Worm (Caenorhabditis elegans): ENCODE data around the gene T19H5.4.

T19H5.4 gene

DNA sequence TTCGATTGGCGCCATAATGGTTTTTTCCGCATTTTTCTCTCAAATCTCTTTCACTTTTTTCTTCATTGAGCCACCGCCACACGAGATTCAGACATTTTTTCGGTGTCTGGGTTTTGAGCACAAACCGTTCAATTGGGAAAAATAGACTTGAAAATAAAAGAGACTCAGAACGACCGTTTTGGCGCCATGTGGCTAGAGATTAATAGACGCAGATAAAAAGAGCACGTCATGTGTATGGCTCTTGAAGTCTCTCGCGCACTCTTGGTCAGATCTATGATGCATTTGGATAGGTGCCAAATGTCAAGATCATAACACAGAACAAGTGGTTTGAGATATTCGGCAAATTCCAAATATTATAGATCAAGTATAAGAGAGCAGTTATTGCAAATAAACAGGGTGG is 5.8 kb downstream of the T19H5.4 start:
- TF ChIP-seq F22D6.2 (tag; optimal IDR thresholded peaks at IDR 0.05) = no peak
- no peak for TF ChIP-seq madf-10 (tag; optimal IDR thresholded peaks at IDR 0.05)
- no peak for TF ChIP-seq ceh-40 (GFP tag; IDR thresholded peaks at IDR 0.05)
- no peak for TF ChIP-seq ceh-100 (GFP tag; IDR thresholded peaks at IDR 0.05)
- no peak for TF ChIP-seq repo-1 (tag; optimal IDR thresholded peaks at IDR 0.05)
- TF ChIP-seq hlh-12 (tag; optimal IDR thresholded peaks at IDR 0.05) = no peak
- TF ChIP-seq let-607 (tag; optimal IDR thresholded peaks at IDR 0.05) = no peak
- TF ChIP-seq pha-4 (tag; optimal IDR thresholded peaks at IDR 0.05) = no peak
- TF ChIP-seq die-1 (tag; optimal IDR thresholded peaks at IDR 0.05) = no peak
- no peak for TF ChIP-seq nhr-90 (tag; optimal IDR thresholded peaks at IDR 0.05)
- no peak for TF ChIP-seq F57A8.1 (GFP tag; optimal IDR thresholded peaks at IDR 0.05)
- no peak for TF ChIP-seq ztf-28 (GFP tag; IDR thresholded peaks at IDR 0.05)
- no peak for TF ChIP-seq Y53F4B.3 (GFP tag; IDR thresholded peaks at IDR 0.05)
- TF ChIP-seq ZK185.1 (tag; optimal IDR thresholded peaks at IDR 0.05; ENCODE audit: poor library complexity, severe bottlenecking) = no peak
- TF ChIP-seq egl-44 (GFP tag; IDR thresholded peaks at IDR 0.05) = no peak

DNA sequence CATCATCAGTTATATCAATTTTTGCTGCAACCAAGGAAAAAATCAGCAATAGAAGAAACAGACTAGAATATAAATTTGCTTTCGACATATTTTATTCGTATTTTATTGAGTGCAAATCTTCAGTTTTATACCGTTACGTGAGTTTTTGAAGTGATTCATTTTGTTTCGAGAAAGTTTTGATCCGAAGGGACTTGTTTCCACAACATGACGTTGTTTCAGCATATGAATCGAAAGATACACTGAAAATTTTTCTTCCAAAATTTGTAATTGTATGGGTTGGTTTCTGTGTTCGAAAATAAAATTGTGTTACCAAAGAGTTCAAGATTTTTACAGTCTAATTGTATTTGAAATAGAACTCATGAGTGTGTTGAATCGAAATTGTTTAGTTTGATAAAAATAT is 7.2 kb downstream of the T19H5.4 start, which contains the start of gene T19H5.7:
T19H5.7 (minus strand) TSS at position 101 of the 400 bp plus-strand sequence.
- TF ChIP-seq somi-1 (GFP tag; optimal IDR thresholded peaks at IDR 0.05) (no peak), ceh-58 (GFP tag; IDR thresholded peaks at IDR 0.05) (no peak), sptf-2 (GFP tag; optimal IDR thresholded peaks at IDR 0.05) (no peak), madf-10 (tag; optimal IDR thresholded peaks at IDR 0.05) (no peak), lin-35 (GFP tag; optimal IDR thresholded peaks at IDR 0.05) (no peak), ceh-91 (GFP tag; IDR thresholded peaks at IDR 0.05) (no peak)

DNA sequence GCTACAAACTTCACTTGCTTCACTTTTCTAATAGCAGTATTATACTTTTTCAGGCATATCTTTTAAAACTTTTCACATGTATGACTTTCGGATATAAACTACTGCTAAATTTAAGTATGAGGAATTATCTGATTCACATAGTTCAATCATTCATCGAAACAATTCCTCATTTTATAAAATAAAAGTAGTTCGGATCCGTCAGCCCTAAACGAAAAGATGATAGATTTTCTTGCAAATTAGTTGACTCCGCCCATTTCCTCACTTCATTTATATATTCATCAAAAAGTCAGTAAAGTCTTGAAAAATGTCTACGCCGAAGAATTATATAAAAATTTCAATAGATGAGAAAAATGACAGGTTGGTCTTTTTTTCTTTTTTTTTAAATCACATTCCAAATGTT is 9.6 kb downstream of the T19H5.4 start, which contains the start of gene chil-27:
chil-27 (plus strand) TSS at position 301 of the 400 bp plus-strand sequence.
- no peak for TF ChIP-seq attf-3 (GFP tag; conservative IDR thresholded peaks at IDR 0.05)
- TF ChIP-seq nfya-1 (tag; optimal IDR thresholded peaks at IDR 0.05; ENCODE audit: borderline replicate concordance, insufficient read depth) = no peak
- no peak for TF ChIP-seq lin-54 (GFP tag; optimal IDR thresholded peaks at IDR 0.05)
- TF ChIP-seq ceh-91 (GFP tag; IDR thresholded peaks at IDR 0.05) = no peak
- no peak for TF ChIP-seq nhr-179 (tag; optimal IDR thresholded peaks at IDR 0.05)
- no peak for TF ChIP-seq bed-1 (GFP tag; IDR thresholded peaks at IDR 0.05)
- TF ChIP-seq F33H1.4 (GFP tag; IDR thresholded peaks at IDR 0.05) = no peak
- no peak for TF ChIP-seq lir-1 (GFP tag; conservative IDR thresholded peaks at IDR 0.05)
- no peak for TF ChIP-seq K11D2.4 (GFP tag; IDR thresholded peaks at IDR 0.05)
- no peak for TF ChIP-seq F23B12.7 (tag; optimal IDR thresholded peaks at IDR 0.05; ENCODE audit: insufficient read depth)
- TF ChIP-seq ztf-26 (tag; optimal IDR thresholded peaks at IDR 0.05) = no peak
- no peak for TF ChIP-seq zim-3 (tag; optimal IDR thresholded peaks at IDR 0.05)

DNA sequence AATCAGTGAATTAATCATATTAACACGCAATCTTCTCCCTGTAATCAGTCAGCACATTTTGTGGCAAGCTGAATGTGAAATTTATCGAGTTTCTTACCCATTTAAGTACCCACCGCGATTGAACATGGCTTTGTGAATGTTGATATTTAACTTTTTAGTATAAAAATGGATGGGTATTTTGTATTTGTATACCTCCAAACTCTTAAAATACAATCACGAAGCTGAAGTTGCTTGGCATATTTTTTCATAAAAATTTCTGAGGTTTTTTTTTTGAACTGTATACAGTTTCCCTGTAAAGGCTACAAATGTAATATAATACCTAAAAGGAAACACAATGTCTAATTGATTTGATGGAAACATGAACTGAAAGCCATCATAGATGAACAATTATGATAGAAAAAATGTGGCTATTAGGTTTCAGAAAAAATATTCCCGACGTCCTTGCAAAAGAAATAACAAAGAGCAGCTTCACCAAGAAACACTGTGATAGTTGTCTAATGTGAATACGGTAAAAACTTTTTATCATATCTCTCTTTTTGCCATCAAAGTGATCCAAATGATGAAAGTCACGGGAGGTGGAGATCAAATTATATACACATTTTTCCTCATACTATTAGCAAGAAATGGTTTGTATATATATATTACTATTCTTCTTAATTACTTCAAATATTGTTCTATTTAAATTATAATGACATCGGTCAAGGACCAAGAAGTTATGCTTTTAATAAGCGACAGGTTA is 12.7 kb downstream of the T19H5.4 start, which contains the start of the genes chil-25 and chil-26:
chil-25 (minus strand) TSS at position 101 of the 739 bp plus-strand sequence.
chil-26 (plus strand) TSS at position 689 of the 739 bp plus-strand sequence.
- no peak for TF ChIP-seq nhr-120 (GFP tag; IDR thresholded peaks at IDR 0.05)
- no peak for TF ChIP-seq athp-1 (tag; optimal IDR thresholded peaks at IDR 0.05)
- no peak for TF ChIP-seq F10E7.11 (tag; optimal IDR thresholded peaks at IDR 0.05)

All from whole organism, young adult.